Worm (Caenorhabditis elegans) whole organism, L4/young adult: ENCODE data around the gene T02H6.7.

Source experiments
- W03F9.2 ChIP-seq: fragments of 150-350 bp; optimal IDR thresholded peaks from 2 replicates; lab custom pipeline; 2014; ENCODE audit warnings: missing biosample characterization, missing genetic modification characterization
- him-1 ChIP-seq: sonication (generic microtip); optimal IDR thresholded peaks from 2 replicates; lab custom pipeline; 2016; ENCODE audit warnings: missing genotype, missing genetic modification reagents, missing genetic modification characterization, missing compliant biosample characterization

ce11 chrII:667864-668263, 14.6 kb upstream of the T02H6.7 start:
- no peak for TF ChIP-seq him-1 (tag; lab: Kevin White, UChicago)
- no peak for TF ChIP-seq W03F9.2 (tag; lab: Kevin White, UChicago)
